Fruit fly (Drosophila melanogaster) whole organism, embryonic: ENCODE data around the gene Eig71Eg.

Experiments used
- Aef1 ChIP-seq: fragments of 200-800 bp; sonication (Bioruptor generic); IDR thresholded peaks from 3 replicates; pipeline ENCODE4 v1.3.6; 2022; ENCODE audit warnings: missing biosample characterization, missing genetic modification characterization
- Atf3 ChIP-seq: fragments of 200-800 bp; sonication (Bioruptor generic); optimal IDR thresholded peaks from 3 replicates; lab custom pipeline; 2016; ENCODE audit warnings: missing biosample characterization, missing genetic modification characterization
- CG10209 ChIP-seq: fragments of 200-800 bp; sonication (Bioruptor generic); optimal IDR thresholded peaks from 3 replicates; lab custom pipeline; 2017; ENCODE audit warnings: missing biosample characterization, mild to moderate bottlenecking, missing genetic modification characterization, missing genetic modification reagents
- CG10267 ChIP-seq: fragments of 200-800 bp; sonication (Bioruptor generic); optimal IDR thresholded peaks from 2 replicates; lab custom pipeline; 2018; ENCODE audit warnings: missing biosample characterization, mild to moderate bottlenecking, missing genetic modification characterization, moderate library complexity
- CG11696 ChIP-seq: fragments of 200-800 bp; sonication (Bioruptor generic); IDR thresholded peaks from 2 replicates; pipeline ENCODE4 v1.3.6; 2022; ENCODE audit warnings: missing biosample characterization, missing genetic modification characterization
- CG12104 ChIP-seq: fragments of 200-800 bp; sonication (Bioruptor generic); optimal IDR thresholded peaks from 3 replicates; lab custom pipeline; 2016; ENCODE audit warnings: missing biosample characterization, missing genetic modification characterization
- CG12391 ChIP-seq: fragments of 200-800 bp; sonication (Bioruptor generic); optimal IDR thresholded peaks from 3 replicates; lab custom pipeline; 2018; ENCODE audit warnings: missing biosample characterization, mild to moderate bottlenecking, missing genetic modification characterization, moderate library complexity
- CG12659 ChIP-seq: fragments of 200-800 bp; sonication (Bioruptor generic); optimal IDR thresholded peaks from 3 replicates; lab custom pipeline; 2017; ENCODE audit warnings: mild to moderate bottlenecking, missing biosample characterization, missing genetic modification reagents, missing genetic modification characterization
- CG13296 ChIP-seq: fragments of 200-800 bp; sonication (Bioruptor generic); optimal IDR thresholded peaks from 3 replicates; lab custom pipeline; 2018; ENCODE audit warnings: missing biosample characterization, mild to moderate bottlenecking, missing genetic modification characterization
- CG15696 ChIP-seq: fragments of 200-800 bp; sonication (Bioruptor generic); optimal IDR thresholded peaks from 2 replicates; lab custom pipeline; 2019; ENCODE audit warnings: missing biosample characterization, mild to moderate bottlenecking, missing genetic modification characterization, moderate library complexity
- CG17328 ChIP-seq: fragments of 200-800 bp; sonication (Bioruptor generic); IDR thresholded peaks from 2 replicates; pipeline ENCODE4 v1.3.6; 2022; ENCODE audit warnings: missing biosample characterization, missing genetic modification characterization
- CG17359 ChIP-seq: fragments of 200-800 bp; sonication (Bioruptor generic); optimal IDR thresholded peaks from 3 replicates; lab custom pipeline; 2018; ENCODE audit warnings: missing biosample characterization, mild to moderate bottlenecking, missing genetic modification characterization, moderate library complexity
- CG17385 ChIP-seq: fragments of 200-800 bp; sonication (Bioruptor generic); optimal IDR thresholded peaks from 3 replicates; lab custom pipeline; 2018; ENCODE audit warnings: missing biosample characterization, mild to moderate bottlenecking, missing genetic modification characterization
- CG17612 ChIP-seq: fragments of 200-800 bp; sonication (Bioruptor generic); IDR thresholded peaks from 2 replicates; pipeline ENCODE4 v1.3.6; 2022; ENCODE audit warnings: missing biosample characterization, missing genetic modification characterization
- CG1832 ChIP-seq: fragments of 200-800 bp; sonication (Bioruptor generic); optimal IDR thresholded peaks from 2 replicates; lab custom pipeline; 2017; ENCODE audit warnings: missing biosample characterization, mild to moderate bottlenecking, missing genetic modification characterization, inconsistent platforms
- CG2712 ChIP-seq: fragments of 200-800 bp; optimal IDR thresholded peaks from 3 replicates; lab custom pipeline; 2019; ENCODE audit warnings: missing biosample characterization, mild to moderate bottlenecking, missing genetic modification characterization, moderate library complexity
- CG2875 ChIP-seq: fragments of 200-800 bp; sonication (Bioruptor generic); optimal IDR thresholded peaks from 2 replicates; lab custom pipeline; 2017; ENCODE audit warnings: missing biosample characterization, mild to moderate bottlenecking, missing genetic modification characterization, missing genetic modification reagents
- CG31224 ChIP-seq: fragments of 200-800 bp; sonication (Bioruptor generic); IDR thresholded peaks from 2 replicates; pipeline ENCODE4 v1.3.6; 2022; ENCODE audit warnings: missing biosample characterization, missing genetic modification characterization
- CG34422 ChIP-seq: fragments of 200-800 bp; sonication (Bioruptor generic); IDR thresholded peaks from 3 replicates; pipeline ENCODE4 v1.3.6; 2022; ENCODE audit warnings: missing biosample characterization, missing genetic modification characterization
- CG4820 ChIP-seq: fragments of 200-800 bp; sonication (Bioruptor generic); optimal IDR thresholded peaks from 3 replicates; lab custom pipeline; 2016; ENCODE audit warnings: missing biosample characterization, missing genetic modification characterization
- CG5245 ChIP-seq: fragments of 200-800 bp; sonication (Bioruptor generic); optimal IDR thresholded peaks from 3 replicates; lab custom pipeline; 2016; ENCODE audit warnings: missing biosample characterization, missing genetic modification characterization
- CG5953 ChIP-seq: fragments of 200-800 bp; sonication (Bioruptor generic); IDR thresholded peaks from 2 replicates; pipeline ENCODE4 v1.3.6; 2022; ENCODE audit warnings: missing biosample characterization, missing genetic modification characterization
- CG6813 ChIP-seq: fragments of 200-800 bp; sonication (Bioruptor generic); optimal IDR thresholded peaks from 2 replicates; lab custom pipeline; 2017; ENCODE audit warnings: missing biosample characterization, missing genetic modification characterization, mild to moderate bottlenecking, moderate library complexity, missing genetic modification reagents
- CG8089 ChIP-seq: fragments of 200-800 bp; sonication (Bioruptor generic); optimal IDR thresholded peaks from 3 replicates; lab custom pipeline; 2016; ENCODE audit warnings: missing biosample characterization, missing genetic modification characterization
- CG9437 ChIP-seq: fragments of 200-800 bp; sonication (Bioruptor generic); optimal IDR thresholded peaks from 2 replicates; lab custom pipeline; 2018; ENCODE audit warnings: missing biosample characterization, mild to moderate bottlenecking, missing genetic modification characterization
- D19A ChIP-seq: fragments of 200-800 bp; optimal IDR thresholded peaks from 3 replicates; lab custom pipeline; 2019; ENCODE audit warnings: missing biosample characterization, mild to moderate bottlenecking, missing genetic modification characterization, moderate library complexity
- Dfd ChIP-seq, 2 experiments: fragments of >200 bp; optimal IDR thresholded peaks; 2 replicates each; lab custom pipeline; 2017; ENCODE audit warnings: missing biosample characterization in 2 of 2, missing genetic modification characterization in 2 of 2
- Drgx ChIP-seq: fragments of 200-800 bp; sonication (Bioruptor generic); IDR thresholded peaks from 2 replicates; pipeline ENCODE4 v1.3.6; 2022; ENCODE audit warnings: missing biosample characterization, missing genetic modification characterization
- Gsc ChIP-seq: fragments of 200-800 bp; sonication (Bioruptor generic); IDR thresholded peaks from 2 replicates; pipeline ENCODE4 v1.3.6; 2022; ENCODE audit warnings: missing biosample characterization, missing genetic modification characterization
- Meics ChIP-seq: fragments of 200-800 bp; sonication (Bioruptor generic); optimal IDR thresholded peaks from 2 replicates; lab custom pipeline; 2017; ENCODE audit warnings: missing biosample characterization, mild to moderate bottlenecking, missing genetic modification characterization
- Mrtf ChIP-seq: fragments of 200-800 bp; sonication (Bioruptor generic); IDR thresholded peaks from 3 replicates; pipeline ENCODE4 v1.3.6; 2022; ENCODE audit warnings: missing biosample characterization, missing genetic modification characterization
- Myb ChIP-seq: fragments of 200-800 bp; sonication (Bioruptor generic); optimal IDR thresholded peaks from 2 replicates; lab custom pipeline; 2016; ENCODE audit warnings: missing biosample characterization, missing genetic modification characterization
- NK7.1 ChIP-seq: fragments of 200-800 bp; sonication (Bioruptor generic); optimal IDR thresholded peaks from 3 replicates; lab custom pipeline; 2016; ENCODE audit warnings: missing biosample characterization, missing genetic modification characterization
- Sry-δ ChIP-seq: fragments of 200-800 bp; sonication (Bioruptor generic); optimal IDR thresholded peaks from 2 replicates; lab custom pipeline; 2016; ENCODE audit warnings: missing biosample characterization, missing genetic modification characterization
- btn ChIP-seq: fragments of 200-800 bp; sonication (Bioruptor generic); optimal IDR thresholded peaks from 2 replicates; lab custom pipeline; 2016; ENCODE audit warnings: missing biosample characterization, missing genetic modification characterization
- cas ChIP-seq: fragments of 200-800 bp; sonication (Bioruptor generic); IDR thresholded peaks from 2 replicates; pipeline ENCODE4 v1.3.6; 2022; ENCODE audit warnings: missing biosample characterization, missing genetic modification characterization
- chinmo ChIP-seq: fragments of 200-800 bp; sonication (Bioruptor generic); IDR thresholded peaks from 4 replicates; pipeline ENCODE4 v1.3.6; 2022; ENCODE audit warnings: missing biosample characterization, missing genetic modification characterization; ENCODE audit not compliant: partially characterized antibody
- ems ChIP-seq: fragments of 200-800 bp; sonication (Bioruptor generic); optimal IDR thresholded peaks from 3 replicates; lab custom pipeline; 2016; ENCODE audit warnings: missing biosample characterization, missing genetic modification characterization
- ewg ChIP-seq: fragments of 200-800 bp; sonication (Bioruptor generic); optimal IDR thresholded peaks from 3 replicates; lab custom pipeline; 2017; ENCODE audit warnings: mild to moderate bottlenecking, missing biosample characterization, missing genetic modification reagents, missing genetic modification characterization
- fd102C ChIP-seq: fragments of 200-800 bp; sonication (Bioruptor generic); optimal IDR thresholded peaks from 2 replicates; lab custom pipeline; 2018; ENCODE audit warnings: missing biosample characterization, mild to moderate bottlenecking, missing genetic modification characterization, moderate library complexity
- gsb ChIP-seq: fragments of 200-800 bp; sonication (Bioruptor generic); IDR thresholded peaks from 2 replicates; pipeline ENCODE4 v1.3.6; 2022; ENCODE audit warnings: missing biosample characterization, missing genetic modification characterization
- gsb-n ChIP-seq: fragments of 200-800 bp; sonication (Bioruptor generic); optimal IDR thresholded peaks from 3 replicates; lab custom pipeline; 2018; ENCODE audit warnings: missing biosample characterization, mild to moderate bottlenecking, missing genetic modification characterization
- hb ChIP-seq: fragments of 200-800 bp; sonication (Bioruptor generic); IDR thresholded peaks from 3 replicates; pipeline ENCODE4 v1.3.6; 2022; ENCODE audit warnings: missing biosample characterization, missing genetic modification characterization; ENCODE audit not compliant: partially characterized antibody
- kni ChIP-seq: fragments of 200-800 bp; sonication (Bioruptor generic); optimal IDR thresholded peaks from 3 replicates; lab custom pipeline; 2017; ENCODE audit warnings: mild to moderate bottlenecking, missing biosample characterization, missing genetic modification reagents, missing genetic modification characterization
- knrl ChIP-seq: fragments of 200-800 bp; sonication (Bioruptor generic); IDR thresholded peaks from 3 replicates; pipeline ENCODE4 v1.3.6; 2022; ENCODE audit warnings: missing biosample characterization, missing genetic modification characterization; ENCODE audit not compliant: partially characterized antibody
- mam ChIP-seq: fragments of 200-800 bp; sonication (Bioruptor generic); optimal IDR thresholded peaks from 3 replicates; lab custom pipeline; 2016; ENCODE audit warnings: missing biosample characterization, missing genetic modification characterization
- nerfin-2 ChIP-seq: fragments of 200-800 bp; sonication (Bioruptor generic); IDR thresholded peaks from 2 replicates; pipeline ENCODE4 v1.3.6; 2022; ENCODE audit warnings: missing biosample characterization, missing genetic modification characterization; ENCODE audit not compliant: partially characterized antibody
- pho ChIP-seq: fragments of 200-800 bp; sonication (Bioruptor generic); optimal IDR thresholded peaks from 2 replicates; lab custom pipeline; 2016; ENCODE audit warnings: missing biosample characterization, missing genetic modification characterization
- vvl ChIP-seq: fragments of 200-800 bp; sonication (Bioruptor generic); IDR thresholded peaks from 2 replicates; pipeline ENCODE4 v1.3.6; 2022; ENCODE audit warnings: missing biosample characterization, missing genetic modification characterization
- wor ChIP-seq: fragments of 200-800 bp; sonication (Bioruptor generic); IDR thresholded peaks from 2 replicates; pipeline ENCODE4 v1.3.6; 2022; ENCODE audit warnings: missing biosample characterization, missing genetic modification characterization
- zen2 ChIP-seq: fragments of 200-800 bp; sonication (Bioruptor generic); IDR thresholded peaks from 3 replicates; pipeline ENCODE4 v1.3.6; 2022; ENCODE audit warnings: missing biosample characterization, missing genetic modification characterization; ENCODE audit not compliant: partially characterized antibody

Eig71Eg gene

DNA sequence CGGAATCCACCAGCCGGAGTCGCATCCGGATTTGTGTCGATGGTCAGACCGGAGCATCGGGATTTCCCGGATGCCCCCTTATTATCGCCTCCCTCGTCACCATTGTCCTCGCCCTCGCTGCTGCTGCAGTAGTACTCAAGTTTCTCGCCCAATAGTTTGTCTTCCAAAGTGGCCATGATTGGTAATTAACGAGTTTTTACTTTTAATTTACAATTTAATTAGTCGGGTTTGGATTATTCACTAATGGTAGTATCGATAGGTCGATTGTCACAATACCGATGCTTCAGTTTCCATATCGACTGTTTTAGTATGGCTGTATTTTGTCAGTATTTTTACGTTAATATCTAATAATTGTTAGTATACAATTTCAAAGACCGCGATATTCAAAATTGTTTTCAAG, 47.3 kb upstream of the Eig71Eg start, which contains the start of gene CG7650 (continued):
- TF ChIP-seq hb (GFP tag; lab: Robert Waterston, UW) (peak; percentile 81), CG13296 (no peak), CG2712 (tag; lab: Kevin White, UChicago) (peak; percentile 22), CG31224 (GFP tag; lab: Robert Waterston, UW) (no peak), CG9437 (no peak), Meics (GFP tag; lab: Kevin White, UChicago) (no peak), CG34422 (GFP tag; lab: Robert Waterston, UW) (no peak), btn (GFP tag; lab: Kevin White, UChicago) (no peak), kni (no peak), CG12659 (GFP tag; lab: Kevin White, UChicago) (no peak), D19A (tag; lab: Kevin White, UChicago) (no peak), NK7.1 (GFP tag; lab: Kevin White, UChicago) (no peak), CG17385 (GFP tag; lab: Kevin White, UChicago) (no peak), CG4820 (GFP tag; lab: Kevin White, UChicago) (no peak), CG10267 (tag; lab: Kevin White, UChicago) (peak; percentile 74), chinmo (peak; percentile 87; the same call in 2 of the 4 replicates), CG12391 (tag; lab: Kevin White, UChicago) (no peak), vvl (peak; percentile 29; the same call in 1 of the 2 replicates), gsb (no peak), knrl (GFP tag; lab: Robert Waterston, UW) (peak; percentile 86), fd102C (GFP tag; lab: Kevin White, UChicago) (no peak), CG5245 (GFP tag; lab: Kevin White, UChicago) (no peak), ewg (GFP tag; lab: Kevin White, UChicago) (no peak), Sry-δ (peak; percentile 73), Mrtf (GFP tag; lab: Robert Waterston, UW) (no peak), ems (GFP tag; lab: Kevin White, UChicago) (no peak), Myb (GFP tag; lab: Kevin White, UChicago) (peak; percentile 28), pho (GFP tag; lab: Kevin White, UChicago) (no peak), CG8089 (GFP tag; lab: Kevin White, UChicago) (no peak), Aef1 (GFP tag; lab: Robert Waterston, UW) (no peak)
- TF ChIP-seq, all 482 proteins: peak for 62

DNA sequence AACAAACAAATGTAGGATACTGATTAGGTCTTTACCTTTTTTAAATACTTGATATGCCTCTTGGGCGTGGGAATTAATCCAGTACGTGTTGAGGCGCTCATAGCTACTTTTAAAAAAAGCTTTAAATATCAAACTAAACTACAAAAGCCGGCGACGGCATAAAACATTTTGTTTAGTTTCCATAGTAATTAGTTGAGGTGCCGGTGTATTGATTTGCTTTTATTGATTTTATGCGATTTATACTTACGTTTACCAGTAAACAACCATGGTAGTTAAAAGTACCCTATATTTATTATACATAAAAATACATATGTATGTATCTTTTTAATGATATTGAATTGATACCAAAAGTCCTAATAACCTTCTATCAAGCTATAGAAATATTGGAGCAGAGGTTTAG, 44.7 kb upstream of the Eig71Eg start, which contains the start of gene CG13449:
Gene CG13449, minus strand, starts transcription at position 101 of the 400 bp plus-strand sequence.
- TF ChIP-seq wor (GFP tag; lab: Robert Waterston, UW) (no peak), CG5953 (GFP tag; lab: Robert Waterston, UW) (no peak), cas (GFP tag; lab: Robert Waterston, UW) (no peak), CG6813 (no peak), Gsc (GFP tag; lab: Robert Waterston, UW) (no peak), CG17612 (no peak), mam (GFP tag; lab: Kevin White, UChicago) (no peak), Drgx (GFP tag; lab: Robert Waterston, UW) (no peak), CG17328 (GFP tag; lab: Robert Waterston, UW) (no peak)

DNA sequence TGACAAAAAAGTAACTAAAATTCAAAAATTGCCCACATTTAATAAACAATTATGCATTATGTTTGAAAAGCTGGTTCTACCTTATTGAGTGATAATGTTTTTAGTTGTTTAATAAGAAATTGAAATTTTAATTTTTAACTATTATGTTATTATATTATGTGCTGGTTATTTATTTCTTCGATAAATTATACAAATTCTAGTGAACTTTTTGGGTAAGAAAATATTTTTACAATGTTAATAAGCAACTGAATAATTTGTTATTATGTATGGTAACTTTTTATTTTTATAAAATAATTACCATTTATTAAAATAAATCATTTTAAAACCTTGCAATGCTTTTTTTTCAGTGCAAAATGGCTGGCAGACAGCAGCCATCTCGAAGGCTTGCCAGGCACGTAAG, 40.9 kb upstream of the Eig71Eg start:
- TF ChIP-seq zen2 (GFP tag; lab: Robert Waterston, UW): no peak
- no peak for TF ChIP-seq gsb-n (tag; lab: Kevin White, UChicago)
- no peak for TF ChIP-seq CG12104
- no peak for TF ChIP-seq Dfd (GFP tag; optimal IDR thresholded peaks at IDR 0.05; lab: Kevin White, UChicago)
- TF ChIP-seq CG17359: no peak
- no peak for TF ChIP-seq nerfin-2
- peak; percentile 55 for TF ChIP-seq Meics (GFP tag; lab: Kevin White, UChicago)
- no peak for TF ChIP-seq CG1832 (GFP tag; lab: Kevin White, UChicago)
- TF ChIP-seq CG2875 (GFP tag; lab: Kevin White, UChicago): no peak
- no peak for TF ChIP-seq CG11696 (GFP tag; lab: Robert Waterston, UW)
- no peak for TF ChIP-seq CG15696 (tag; lab: Kevin White, UChicago)
- no peak for TF ChIP-seq Atf3 (GFP tag; lab: Kevin White, UChicago)
- no peak for TF ChIP-seq CG10209 (GFP tag; lab: Kevin White, UChicago)
